Worm (Caenorhabditis elegans) whole organism, young adult: ENCODE data around the gene attf-5.

ENCODE experiments used
- B0035.1 ChIP-seq: sonication (generic microtip); optimal IDR thresholded peaks from 2 replicates; lab custom pipeline; 2016; ENCODE audit warnings: missing genetic modification characterization, mild to moderate bottlenecking, missing compliant biosample characterization, missing genotype, missing genetic modification reagents
- B0261.1 ChIP-seq: sonication (generic microtip); optimal IDR thresholded peaks from 2 replicates; lab custom pipeline; 2016; ENCODE audit warnings: mild to moderate bottlenecking, missing genetic modification characterization, moderate library complexity, missing compliant biosample characterization
- B0336.3 ChIP-seq: fragments of 200-800 bp; sonication (Bioruptor generic); IDR thresholded peaks from 2 replicates; pipeline ENCODE4 v1.3.6; 2022; ENCODE audit warnings: missing genetic modification characterization, missing compliant biosample characterization
- C06A6.2 ChIP-seq: fragments of 200-800 bp; sonication (Bioruptor generic); conservative IDR thresholded peaks from 2 replicates; pipeline ENCODE4 v1.3.6; 2022; ENCODE audit warnings: missing genetic modification characterization, missing compliant biosample characterization
- F22D6.2 ChIP-seq: sonication (generic microtip); optimal IDR thresholded peaks from 2 replicates; lab custom pipeline; 2016; ENCODE audit warnings: mild to moderate bottlenecking, missing genetic modification characterization, missing compliant biosample characterization
- F33H1.4 ChIP-seq: fragments of 200-800 bp; sonication (Bioruptor generic); IDR thresholded peaks from 2 replicates; pipeline ENCODE4 v1.3.6; 2022; ENCODE audit warnings: missing genetic modification reagents, missing genetic modification characterization, missing compliant biosample characterization
- F39B2.1 ChIP-seq: fragments of 200-800 bp; sonication (Bioruptor generic); IDR thresholded peaks from 2 replicates; pipeline ENCODE4 v1.3.6; 2022; ENCODE audit warnings: missing genetic modification reagents, missing genetic modification characterization, missing compliant biosample characterization
- F55B11.4 ChIP-seq: sonication (generic microtip); optimal IDR thresholded peaks from 2 replicates; lab custom pipeline; 2016; ENCODE audit warnings: missing compliant biosample characterization, missing genetic modification characterization, borderline replicate concordance; ENCODE audit not compliant: insufficient read depth
- F57A8.1 ChIP-seq: fragments of 200-800 bp; sonication (Bioruptor generic); optimal IDR thresholded peaks from 2 replicates; lab custom pipeline; 2018; ENCODE audit warnings: mild to moderate bottlenecking, missing genetic modification characterization, moderate library complexity, missing compliant biosample characterization
- F57C9.4 ChIP-seq: sonication (generic microtip); optimal IDR thresholded peaks from 2 replicates; lab custom pipeline; 2017; ENCODE audit warnings: mild to moderate bottlenecking, missing genetic modification characterization, missing compliant biosample characterization
- T26A5.8 ChIP-seq: sonication (generic microtip); optimal IDR thresholded peaks from 2 replicates; lab custom pipeline; 2016; ENCODE audit warnings: missing genetic modification characterization, missing compliant biosample characterization
- Y53G8AR.9 ChIP-seq: fragments of 200-800 bp; sonication (Bioruptor generic); conservative IDR thresholded peaks from 2 replicates; pipeline ENCODE4 v1.3.6; 2022; ENCODE audit warnings: missing genetic modification reagents, missing genetic modification characterization, missing compliant biosample characterization
- Y79H2A.3 ChIP-seq: fragments of 200-800 bp; sonication (Bioruptor generic); conservative IDR thresholded peaks from 2 replicates; pipeline ENCODE4 v1.3.6; 2022; ENCODE audit warnings: missing genetic modification reagents, missing genetic modification characterization, missing compliant biosample characterization
- ama-1 ChIP-seq, 3 experiments: fragments of 150-350 bp in 1 of 3; sonication (generic microtip) in 2 of 3; optimal IDR thresholded peaks; 2 replicates each; lab custom pipeline; 2014 to 2018; ENCODE audit warnings: missing biosample characterization in 2 of 3, missing genetic modification characterization in 2 of 3, missing genetic modification reagents in 2 of 3
- athp-1 ChIP-seq: sonication (generic microtip); optimal IDR thresholded peaks from 2 replicates; lab custom pipeline; 2017; ENCODE audit warnings: mild to moderate bottlenecking, missing genetic modification characterization, missing compliant biosample characterization
- attf-6 ChIP-seq: fragments of 200-800 bp; sonication (Bioruptor generic); IDR thresholded peaks from 2 replicates; pipeline ENCODE4 v1.3.6; 2022; ENCODE audit warnings: missing genetic modification reagents, missing genetic modification characterization, missing compliant biosample characterization
- ccch-3 ChIP-seq: fragments of 200-800 bp; sonication (Bioruptor generic); optimal IDR thresholded peaks from 2 replicates; lab custom pipeline; 2018; ENCODE audit warnings: mild to moderate bottlenecking, missing genetic modification characterization, missing compliant biosample characterization
- ceh-40 ChIP-seq: fragments of 200-800 bp; sonication (Bioruptor generic); IDR thresholded peaks from 2 replicates; pipeline ENCODE4 v1.3.6; 2022; ENCODE audit warnings: missing genetic modification characterization, missing compliant biosample characterization
- ceh-79 ChIP-seq: sonication (generic microtip); optimal IDR thresholded peaks from 2 replicates; lab custom pipeline; 2017; ENCODE audit warnings: mild to moderate bottlenecking, missing genetic modification characterization, missing compliant biosample characterization
- ceh-91 ChIP-seq: fragments of 200-800 bp; sonication (Bioruptor generic); IDR thresholded peaks from 2 replicates; pipeline ENCODE4 v1.3.6; 2022; ENCODE audit warnings: missing genetic modification reagents, missing genetic modification characterization, missing compliant biosample characterization
- chd-7 ChIP-seq: sonication (generic microtip); optimal IDR thresholded peaks from 2 replicates; lab custom pipeline; 2016; ENCODE audit warnings: mild to moderate bottlenecking, missing genetic modification characterization, moderate library complexity, missing compliant biosample characterization
- die-1 ChIP-seq: sonication (generic microtip); optimal IDR thresholded peaks from 2 replicates; lab custom pipeline; 2016; ENCODE audit warnings: missing genotype, mild to moderate bottlenecking, missing genetic modification characterization, missing compliant biosample characterization
- dpl-1 ChIP-seq: fragments of 150-350 bp; optimal IDR thresholded peaks from 2 replicates; lab custom pipeline; 2014; ENCODE audit warnings: missing biosample characterization, missing genetic modification reagents, missing genetic modification characterization
- efl-1 ChIP-seq: fragments of 150-350 bp; optimal IDR thresholded peaks from 2 replicates; lab custom pipeline; 2014; ENCODE audit warnings: missing biosample characterization, missing genetic modification reagents, missing genetic modification characterization
- egl-18 ChIP-seq: fragments of 200-800 bp; sonication (Bioruptor generic); IDR thresholded peaks from 2 replicates; pipeline ENCODE4 v1.3.6; 2022; ENCODE audit warnings: missing genetic modification reagents, missing genetic modification characterization, missing compliant biosample characterization
- egl-44 ChIP-seq: fragments of 200-800 bp; sonication (Bioruptor generic); IDR thresholded peaks from 2 replicates; pipeline ENCODE4 v1.3.6; 2022; ENCODE audit warnings: missing genetic modification reagents, missing genetic modification characterization, missing compliant biosample characterization
- egrh-3 ChIP-seq: fragments of 200-800 bp; sonication (Bioruptor generic); IDR thresholded peaks from 2 replicates; pipeline ENCODE4 v1.3.6; 2022; ENCODE audit warnings: missing genetic modification reagents, missing genetic modification characterization, missing compliant biosample characterization
- ekl-4 ChIP-seq: fragments of 200-800 bp; sonication (Bioruptor generic); IDR thresholded peaks from 2 replicates; pipeline ENCODE4 v1.3.6; 2022; ENCODE audit warnings: missing genetic modification reagents, missing genetic modification characterization, missing compliant biosample characterization
- gei-17 ChIP-seq: fragments of 200-800 bp; sonication (Bioruptor generic); optimal IDR thresholded peaks from 2 replicates; lab custom pipeline; 2018; ENCODE audit warnings: mild to moderate bottlenecking, missing genetic modification characterization, missing compliant biosample characterization
- him-1 ChIP-seq: sonication (generic microtip); optimal IDR thresholded peaks from 2 replicates; lab custom pipeline; 2016; ENCODE audit warnings: missing genotype, missing genetic modification reagents, missing genetic modification characterization, missing compliant biosample characterization
- hlh-12 ChIP-seq: sonication (generic microtip); optimal IDR thresholded peaks from 2 replicates; lab custom pipeline; 2016; ENCODE audit warnings: missing genetic modification characterization, missing compliant biosample characterization
- hlh-26 ChIP-seq: fragments of 200-800 bp; sonication (Bioruptor generic); conservative IDR thresholded peaks from 2 replicates; pipeline ENCODE4 v1.3.6; 2022; ENCODE audit warnings: missing genetic modification reagents, missing genetic modification characterization, missing compliant biosample characterization
- let-526 ChIP-seq: fragments of 200-800 bp; sonication (Bioruptor generic); IDR thresholded peaks from 2 replicates; pipeline ENCODE4 v1.3.6; 2022; ENCODE audit warnings: missing genetic modification reagents, missing genetic modification characterization, missing compliant biosample characterization
- let-607 ChIP-seq, 2 experiments: fragments of 200-800 bp in 1 of 2; sonication (Bioruptor generic) in 1 of 2; sonication (generic microtip) in 1 of 2; optimal IDR thresholded peaks; 2 replicates each; lab custom pipeline; 2016 to 2018; ENCODE audit warnings: mild to moderate bottlenecking in 2 of 2, missing compliant biosample characterization in 2 of 2, missing genetic modification characterization in 2 of 2, moderate library complexity in 2 of 2, missing genotype in 1 of 2
- lir-1 ChIP-seq: fragments of 200-800 bp; sonication (Bioruptor generic); conservative IDR thresholded peaks from 2 replicates; pipeline ENCODE4 v1.3.6; 2022; ENCODE audit warnings: missing genetic modification reagents, missing genetic modification characterization, missing compliant biosample characterization
- madf-3 ChIP-seq: fragments of 200-800 bp; sonication (Bioruptor generic); IDR thresholded peaks from 2 replicates; pipeline ENCODE4 v1.3.6; 2022; ENCODE audit warnings: missing genetic modification reagents, missing genetic modification characterization, missing compliant biosample characterization
- nhr-27 ChIP-seq: fragments of 200-800 bp; sonication (Bioruptor generic); optimal IDR thresholded peaks from 2 replicates; lab custom pipeline; 2018; ENCODE audit warnings: mild to moderate bottlenecking, missing genetic modification characterization, moderate library complexity, missing compliant biosample characterization
- nhr-90 ChIP-seq: sonication (generic microtip); optimal IDR thresholded peaks from 2 replicates; lab custom pipeline; 2016; ENCODE audit warnings: missing genotype, mild to moderate bottlenecking, missing genetic modification characterization, missing compliant biosample characterization
- pbrm-1 ChIP-seq: fragments of 200-800 bp; sonication (Bioruptor generic); IDR thresholded peaks from 2 replicates; pipeline ENCODE4 v1.3.6; 2022; ENCODE audit warnings: missing genetic modification reagents, missing genetic modification characterization, missing compliant biosample characterization
- sdz-38 ChIP-seq: sonication (generic microtip); optimal IDR thresholded peaks from 2 replicates; lab custom pipeline; 2016; ENCODE audit warnings: missing genotype, missing genetic modification characterization, missing compliant biosample characterization
- sea-2 ChIP-seq: fragments of 200-800 bp; sonication (Bioruptor generic); IDR thresholded peaks from 2 replicates; pipeline ENCODE4 v1.3.6; 2022; ENCODE audit warnings: missing genetic modification characterization, missing compliant biosample characterization
- snpc-1.3 ChIP-seq: sonication (generic microtip); optimal IDR thresholded peaks from 2 replicates; lab custom pipeline; 2017; ENCODE audit warnings: missing genetic modification characterization, mild to moderate bottlenecking, missing compliant biosample characterization, antibody characterized with exemption, moderate library complexity, missing genotype, missing genetic modification reagents; ENCODE audit not compliant: insufficient read depth
- sptf-2 ChIP-seq: fragments of 200-800 bp; sonication (Bioruptor generic); optimal IDR thresholded peaks from 2 replicates; lab custom pipeline; 2018; ENCODE audit warnings: mild to moderate bottlenecking, missing genetic modification characterization, missing compliant biosample characterization
- tlf-1 ChIP-seq: fragments of 200-800 bp; sonication (Bioruptor generic); optimal IDR thresholded peaks from 2 replicates; lab custom pipeline; 2018; ENCODE audit warnings: mild to moderate bottlenecking, missing genetic modification characterization, missing compliant biosample characterization
- unc-130 ChIP-seq: sonication (generic microtip); optimal IDR thresholded peaks from 2 replicates; lab custom pipeline; 2016; ENCODE audit warnings: missing genetic modification reagents, missing genetic modification characterization, missing compliant biosample characterization
- unc-62 ChIP-seq: fragments of 150-350 bp; optimal IDR thresholded peaks from 2 replicates; lab custom pipeline; 2014; ENCODE audit warnings: missing biosample characterization, missing genetic modification reagents, missing genetic modification characterization
- zfh-2 ChIP-seq: fragments of 200-800 bp; sonication (Bioruptor generic); conservative IDR thresholded peaks from 2 replicates; pipeline ENCODE4 v1.3.6; 2022; ENCODE audit warnings: missing genetic modification reagents, missing genetic modification characterization, missing compliant biosample characterization
- ztf-18 ChIP-seq: sonication (generic microtip); optimal IDR thresholded peaks from 2 replicates; lab custom pipeline; 2016; ENCODE audit warnings: missing genotype, mild to moderate bottlenecking, missing genetic modification characterization, missing compliant biosample characterization
- ztf-22 ChIP-seq: fragments of 200-800 bp; sonication (Bioruptor generic); optimal IDR thresholded peaks from 2 replicates; lab custom pipeline; 2018; ENCODE audit warnings: mild to moderate bottlenecking, missing genetic modification characterization, moderate library complexity, missing compliant biosample characterization

Gene attf-5

DNA sequence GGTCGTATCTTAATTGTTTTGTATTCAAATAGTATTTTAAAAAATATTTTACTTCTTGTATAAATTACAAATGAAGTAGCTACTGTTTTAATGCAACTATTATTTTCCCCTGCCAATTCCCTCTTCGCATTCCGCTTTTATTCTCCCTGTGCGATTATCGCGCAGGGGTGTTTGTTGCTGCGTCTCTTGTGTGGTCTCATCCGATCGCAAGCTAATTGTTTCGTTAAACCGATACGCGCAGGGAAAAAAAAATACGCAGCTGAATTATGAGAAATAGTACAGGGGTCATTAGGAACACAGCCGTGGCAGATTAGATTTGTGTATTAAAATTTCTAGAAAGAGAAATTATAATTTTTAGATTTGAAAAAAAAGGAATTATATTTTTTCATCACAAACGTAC lies 18.4 kb downstream of the attf-5 start (continued):
- TF ChIP-seq sea-2 (GFP tag; lab: Robert Waterston, UW) = no peak
- no peak for TF ChIP-seq ceh-91 (GFP tag; lab: Robert Waterston, UW)
- TF ChIP-seq ztf-18 (tag; lab: Kevin White, UChicago) = peak; percentile 71
- TF ChIP-seq athp-1 (tag; lab: Kevin White, UChicago) = peak; percentile 43
- TF ChIP-seq zfh-2 (GFP tag; lab: Robert Waterston, UW) = no peak
- peak; percentile 95 for TF ChIP-seq nhr-90 (tag; lab: Kevin White, UChicago)
- TF ChIP-seq B0336.3 (GFP tag; lab: Robert Waterston, UW) = peak; percentile 99
- peak; percentile 51 for TF ChIP-seq ceh-79 (tag; lab: Kevin White, UChicago)
- TF ChIP-seq ztf-22 (GFP tag; lab: Kevin White, UChicago) = peak; percentile 93
- TF ChIP-seq hlh-26 (GFP tag; lab: Robert Waterston, UW) = no peak
- peak; percentile 59 for TF ChIP-seq die-1
- TF ChIP-seq B0035.1 (tag; lab: Kevin White, UChicago) = peak; percentile 93
- no peak for TF ChIP-seq Y79H2A.3 (GFP tag; lab: Robert Waterston, UW)
- peak; percentile 89 for TF ChIP-seq lir-1
- TF ChIP-seq let-607 (tag; optimal IDR thresholded peaks at IDR 0.05; lab: Kevin White, UChicago) = peak; percentile 83 to 95
- peak; percentile 88 for TF ChIP-seq nhr-27 (tag; lab: Kevin White, UChicago)
- TF ChIP-seq unc-130 (GFP tag; lab: Kevin White, UChicago) = no peak
- TF ChIP-seq sdz-38 = no peak
- 0 out of 2 replicates have a peak, but pooled peaks have one; percentile 13 for TF ChIP-seq F33H1.4 (GFP tag; lab: Robert Waterston, UW)
- peak; percentile 98 for TF ChIP-seq tlf-1 (GFP tag; lab: Kevin White, UChicago)
- TF ChIP-seq Y53G8AR.9 (GFP tag; lab: Robert Waterston, UW) = peak; percentile 97
- TF ChIP-seq ceh-40 (GFP tag; lab: Robert Waterston, UW) = peak; percentile 26; the same call in 1 of the 2 replicates
- TF ChIP-seq C06A6.2 (GFP tag; lab: Robert Waterston, UW) = peak; percentile 95
- TF ChIP-seq egrh-3 = peak; percentile 55
- TF ChIP-seq F39B2.1 (GFP tag; lab: Robert Waterston, UW) = no peak
- peak; percentile 68 for TF ChIP-seq ccch-3 (GFP tag; lab: Kevin White, UChicago)
- peak; percentile 96 for TF ChIP-seq gei-17 (GFP tag; lab: Kevin White, UChicago)
- TF ChIP-seq F57A8.1 = peak; percentile 94
- TF ChIP-seq let-526 (GFP tag; lab: Robert Waterston, UW) = peak; percentile 79
- peak; percentile 97 for TF ChIP-seq pbrm-1 (GFP tag; lab: Robert Waterston, UW)
- TF ChIP-seq attf-6 (GFP tag; lab: Robert Waterston, UW) = no peak
- no peak for TF ChIP-seq F55B11.4
- peak; percentile 57 for TF ChIP-seq B0261.1 (tag; lab: Kevin White, UChicago)
- peak; percentile 90 for TF ChIP-seq egl-44
- no peak for TF ChIP-seq efl-1 (GFP tag; lab: Kevin White, UChicago)
- TF ChIP-seq chd-7 (tag; lab: Kevin White, UChicago) = peak; percentile 93
- peak; percentile 77 for TF ChIP-seq snpc-1.3 (tag; lab: Kevin White, UChicago)
- peak; percentile 88 for TF ChIP-seq F57C9.4 (tag; lab: Kevin White, UChicago)
- TF ChIP-seq F22D6.2 (tag; lab: Kevin White, UChicago) = peak; percentile 93
- TF ChIP-seq him-1 (tag; lab: Kevin White, UChicago) = no peak
- peak; percentile 44 for TF ChIP-seq sptf-2 (GFP tag; lab: Kevin White, UChicago)
- TF ChIP-seq ekl-4 (GFP tag; lab: Robert Waterston, UW) = peak; percentile 90
- TF ChIP-seq madf-3 (GFP tag; lab: Robert Waterston, UW) = no peak
- peak; percentile 76 for TF ChIP-seq unc-62 (GFP tag; lab: Kevin White, UChicago)
- TF ChIP-seq hlh-12 = no peak
- no peak for TF ChIP-seq ama-1 (optimal IDR thresholded peaks at IDR 0.05; lab: Kevin White, UChicago)
- TF ChIP-seq ama-1 (GFP tag; optimal IDR thresholded peaks at IDR 0.05; lab: Kevin White, UChicago) = peak in 1 of 2 experiments; percentile 46
- TF ChIP-seq egl-18 (GFP tag; lab: Robert Waterston, UW) = peak; percentile 87
- TF ChIP-seq T26A5.8 = no peak
- TF ChIP-seq dpl-1 (GFP tag; lab: Kevin White, UChicago) = peak; percentile 35
